Worm (Caenorhabditis elegans) whole organism, L1 larva: ENCODE results near the gene prp-3.
A peak's percentile ranks its signal among the peaks of the same experiment; 100 is the strongest.

Experiments
- C04F5.9 ChIP-seq: sonication (generic microtip); optimal IDR thresholded peaks from 2 replicates; lab custom pipeline; 2016; ENCODE audit warnings: missing genetic modification characterization, missing compliant biosample characterization
- Y116A8C.19 ChIP-seq: sonication (generic microtip); optimal IDR thresholded peaks from 2 replicates; lab custom pipeline; 2016; ENCODE audit warnings: missing compliant biosample characterization, missing genetic modification characterization, borderline replicate concordance
- aha-1 ChIP-seq: fragments of 150-350 bp; optimal IDR thresholded peaks from 2 replicates; lab custom pipeline; 2014; ENCODE audit warnings: missing biosample characterization, missing genetic modification characterization
- aly-2 ChIP-seq: fragments of 150-350 bp; optimal IDR thresholded peaks from 2 replicates; lab custom pipeline; 2014; ENCODE audit warnings: missing biosample characterization, missing genetic modification characterization
- ama-1 ChIP-seq: fragments of 150-350 bp; optimal IDR thresholded peaks from 2 replicates; lab custom pipeline; 2014
- blmp-1 ChIP-seq: fragments of 150-350 bp; optimal IDR thresholded peaks from 2 replicates; lab custom pipeline; 2014; ENCODE audit warnings: missing biosample characterization, missing genetic modification characterization
- ceh-8 ChIP-seq: fragments of 200-800 bp; sonication (Bioruptor generic); optimal IDR thresholded peaks from 2 replicates; lab custom pipeline; 2018; ENCODE audit warnings: mild to moderate bottlenecking, missing genetic modification characterization, moderate library complexity, missing compliant biosample characterization
- ceh-82 ChIP-seq, 3 experiments: fragments of 150-350 bp in 1 of 3; sonication (generic microtip) in 2 of 3; optimal IDR thresholded peaks; 2 replicates each; lab custom pipeline; 2014 to 2017; ENCODE audit warnings: missing biosample characterization in 3 of 3, missing genetic modification characterization in 3 of 3
- ceh-88 ChIP-seq: fragments of 200-800 bp; sonication (Bioruptor generic); IDR thresholded peaks from 2 replicates; pipeline ENCODE4 v1.3.6; 2022; ENCODE audit warnings: missing genetic modification characterization, missing compliant biosample characterization
- dpl-1 ChIP-seq, 3 experiments: fragments of 150-350 bp in 2 of 3; sonication (generic microtip) in 1 of 3; optimal IDR thresholded peaks; 2 replicates each; lab custom pipeline; 2014 to 2017; ENCODE audit warnings: missing biosample characterization in 3 of 3, missing genetic modification characterization in 3 of 3, missing genetic modification reagents in 3 of 3
- efl-3 ChIP-seq: fragments of 200-800 bp; sonication (Bioruptor generic); optimal IDR thresholded peaks from 2 replicates; lab custom pipeline; 2018; ENCODE audit warnings: mild to moderate bottlenecking, missing genetic modification characterization, missing compliant biosample characterization
- egl-13 ChIP-seq: sonication (generic microtip); optimal IDR thresholded peaks from 2 replicates; lab custom pipeline; 2016; ENCODE audit warnings: missing genotype, missing genetic modification reagents, missing genetic modification characterization, missing compliant biosample characterization
- egl-27 ChIP-seq, 2 experiments: fragments of 150-350 bp in 1 of 2; sonication (generic microtip); optimal IDR thresholded peaks; 3 replicates each; lab custom pipeline; 2017 to 2018; ENCODE audit warnings: missing biosample characterization in 2 of 2, missing genetic modification characterization in 2 of 2, missing genetic modification reagents in 2 of 2
- elt-2 ChIP-seq: sonication (generic microtip); optimal IDR thresholded peaks from 2 replicates; lab custom pipeline; 2016; ENCODE audit warnings: missing genetic modification characterization, mild to moderate bottlenecking, inconsistent platforms, missing compliant biosample characterization, missing genetic modification reagents
- ets-5 ChIP-seq: fragments of 200-800 bp; sonication (Bioruptor generic); IDR thresholded peaks from 2 replicates; pipeline ENCODE4 v1.3.6; 2022; ENCODE audit warnings: missing genetic modification characterization, missing compliant biosample characterization
- fkh-4 ChIP-seq: sonication (generic microtip); optimal IDR thresholded peaks from 2 replicates; lab custom pipeline; 2016; ENCODE audit warnings: missing compliant biosample characterization, missing genetic modification characterization, borderline replicate concordance
- fkh-8 ChIP-seq: sonication (generic microtip); optimal IDR thresholded peaks from 2 replicates; lab custom pipeline; 2016; ENCODE audit warnings: mild to moderate bottlenecking, missing genetic modification characterization, missing compliant biosample characterization
- fos-1 ChIP-seq: fragments of 150-350 bp; optimal IDR thresholded peaks from 2 replicates; lab custom pipeline; 2014; ENCODE audit warnings: missing biosample characterization, missing genetic modification characterization
- grh-1 ChIP-seq: fragments of 200-800 bp; sonication (Bioruptor generic); IDR thresholded peaks from 2 replicates; pipeline ENCODE4 v1.3.6; 2022; ENCODE audit warnings: missing genetic modification reagents, missing genetic modification characterization, missing compliant biosample characterization
- hlh-4 ChIP-seq: sonication (generic microtip); optimal IDR thresholded peaks from 2 replicates; lab custom pipeline; 2016; ENCODE audit warnings: mild to moderate bottlenecking, missing genetic modification characterization, missing compliant biosample characterization
- hpl-2 ChIP-seq: fragments of 150-350 bp; optimal IDR thresholded peaks from 2 replicates; lab custom pipeline; 2014; ENCODE audit warnings: missing biosample characterization, missing genetic modification reagents, missing genetic modification characterization
- irx-1 ChIP-seq: sonication (generic microtip); optimal IDR thresholded peaks from 2 replicates; lab custom pipeline; 2016; ENCODE audit warnings: missing genetic modification characterization, missing compliant biosample characterization
- jun-1 ChIP-seq: fragments of 150-350 bp; optimal IDR thresholded peaks from 2 replicates; lab custom pipeline; 2014; ENCODE audit warnings: missing biosample characterization, missing genetic modification reagents, missing genetic modification characterization
- lin-14 ChIP-seq: fragments of 200-800 bp; sonication (Bioruptor generic); optimal IDR thresholded peaks from 2 replicates; lab custom pipeline; 2018; ENCODE audit warnings: mild to moderate bottlenecking, missing genetic modification characterization, moderate library complexity, missing compliant biosample characterization
- lin-35 ChIP-seq, 2 experiments: fragments of 150-350 bp; optimal IDR thresholded peaks; 2 replicates each; lab custom pipeline; 2014; ENCODE audit warnings: missing biosample characterization in 2 of 2, missing genetic modification characterization in 2 of 2, missing genetic modification reagents in 2 of 2
- lin-39 ChIP-seq: fragments of 150-350 bp; optimal IDR thresholded peaks from 2 replicates; lab custom pipeline; 2014; ENCODE audit warnings: missing biosample characterization, missing genetic modification reagents, missing genetic modification characterization
- lir-3 ChIP-seq: sonication (generic microtip); optimal IDR thresholded peaks from 2 replicates; lab custom pipeline; 2016; ENCODE audit warnings: mild to moderate bottlenecking, missing genetic modification characterization, moderate library complexity, missing compliant biosample characterization; ENCODE audit not compliant: poor library complexity
- mab-9 ChIP-seq: fragments of 200-800 bp; sonication (Bioruptor generic); IDR thresholded peaks from 2 replicates; pipeline ENCODE4 v1.3.6; 2022; ENCODE audit warnings: missing genetic modification reagents, missing genetic modification characterization, missing compliant biosample characterization
- mdl-1 ChIP-seq, 2 experiments: fragments of 150-350 bp; optimal IDR thresholded peaks; 2 replicates each; lab custom pipeline; 2014 to 2017; ENCODE audit warnings: missing biosample characterization in 2 of 2, missing genetic modification characterization in 2 of 2, inconsistent platforms in 1 of 2
- mef-2 ChIP-seq: fragments of 150-350 bp; optimal IDR thresholded peaks from 2 replicates; lab custom pipeline; 2014; ENCODE audit warnings: missing biosample characterization, missing genetic modification characterization
- nhr-19 ChIP-seq: fragments of 200-800 bp; sonication (Bioruptor generic); conservative IDR thresholded peaks from 2 replicates; pipeline ENCODE4 v1.3.6; 2022; ENCODE audit warnings: missing genetic modification characterization, missing compliant biosample characterization
- nhr-28 ChIP-seq: fragments of 150-350 bp; optimal IDR thresholded peaks from 2 replicates; lab custom pipeline; 2014; ENCODE audit warnings: missing biosample characterization, missing genetic modification characterization
- nhr-71 ChIP-seq: sonication (generic microtip); optimal IDR thresholded peaks from 2 replicates; lab custom pipeline; 2016; ENCODE audit warnings: mild to moderate bottlenecking, missing genetic modification characterization, moderate library complexity, missing compliant biosample characterization
- nhr-77 ChIP-seq: fragments of 150-350 bp; optimal IDR thresholded peaks from 2 replicates; lab custom pipeline; 2014; ENCODE audit warnings: missing biosample characterization, missing genetic modification characterization
- nhr-84 ChIP-seq: sonication (generic microtip); optimal IDR thresholded peaks from 2 replicates; lab custom pipeline; 2017; ENCODE audit warnings: missing biosample characterization, missing genetic modification characterization
- nhr-90 ChIP-seq: sonication (generic microtip); optimal IDR thresholded peaks from 2 replicates; lab custom pipeline; 2016; ENCODE audit warnings: mild to moderate bottlenecking, missing genetic modification characterization, missing compliant biosample characterization; ENCODE audit not compliant: poor library complexity
- pag-3 ChIP-seq: sonication (generic microtip); optimal IDR thresholded peaks from 2 replicates; lab custom pipeline; 2017; ENCODE audit warnings: missing genetic modification characterization, mild to moderate bottlenecking, missing compliant biosample characterization, antibody characterized with exemption, borderline replicate concordance; ENCODE audit not compliant: insufficient read depth
- pax-3 ChIP-seq: fragments of 200-800 bp; sonication (Bioruptor generic); optimal IDR thresholded peaks from 2 replicates; lab custom pipeline; 2018; ENCODE audit warnings: mild to moderate bottlenecking, missing genetic modification characterization, moderate library complexity, missing compliant biosample characterization
- skn-1 ChIP-seq: fragments of 150-350 bp; optimal IDR thresholded peaks from 2 replicates; lab custom pipeline; 2014; ENCODE audit warnings: missing biosample characterization, missing genetic modification characterization
- snpc-4 ChIP-seq: fragments of 150-350 bp; optimal IDR thresholded peaks from 2 replicates; lab custom pipeline; 2014; ENCODE audit warnings: missing biosample characterization, missing genetic modification characterization
- snu-23 ChIP-seq: sonication (generic microtip); optimal IDR thresholded peaks from 2 replicates; lab custom pipeline; 2016; ENCODE audit warnings: missing genetic modification characterization, missing compliant biosample characterization
- sox-4 ChIP-seq: sonication (generic microtip); optimal IDR thresholded peaks from 2 replicates; lab custom pipeline; 2016; ENCODE audit warnings: missing genetic modification characterization, missing compliant biosample characterization
- sup-37 ChIP-seq: fragments of 200-800 bp; sonication (Bioruptor generic); optimal IDR thresholded peaks from 2 replicates; lab custom pipeline; 2018; ENCODE audit warnings: mild to moderate bottlenecking, missing genetic modification characterization, missing compliant biosample characterization
- swsn-7 ChIP-seq: sonication (generic microtip); optimal IDR thresholded peaks from 2 replicates; lab custom pipeline; 2016; ENCODE audit warnings: missing genetic modification characterization, missing compliant biosample characterization
- tbx-2 ChIP-seq: sonication (generic microtip); optimal IDR thresholded peaks from 2 replicates; lab custom pipeline; 2016; ENCODE audit warnings: missing genetic modification characterization, missing compliant biosample characterization
- tlp-1 ChIP-seq: fragments of 150-350 bp; optimal IDR thresholded peaks from 2 replicates; lab custom pipeline; 2014; ENCODE audit warnings: missing biosample characterization, missing genetic modification characterization
- unc-130 ChIP-seq: fragments of 150-350 bp; optimal IDR thresholded peaks from 2 replicates; lab custom pipeline; 2017; ENCODE audit warnings: missing biosample characterization, missing genetic modification characterization, inconsistent platforms
- unc-98 ChIP-seq: fragments of 200-800 bp; sonication (Bioruptor generic); IDR thresholded peaks from 2 replicates; pipeline ENCODE4 v1.3.6; 2022; ENCODE audit warnings: missing genetic modification characterization, missing compliant biosample characterization
- xbp-1 ChIP-seq: sonication (generic microtip); optimal IDR thresholded peaks from 2 replicates; lab custom pipeline; 2016; ENCODE audit warnings: missing genetic modification characterization, missing compliant biosample characterization
- zag-1 ChIP-seq: fragments of 150-350 bp; optimal IDR thresholded peaks from 2 replicates; lab custom pipeline; 2014; ENCODE audit warnings: missing biosample characterization, missing genetic modification characterization
- ztf-4 ChIP-seq: fragments of 150-350 bp; optimal IDR thresholded peaks from 2 replicates; lab custom pipeline; 2014; ENCODE audit warnings: missing biosample characterization, missing genetic modification characterization

Gene prp-3

DNA sequence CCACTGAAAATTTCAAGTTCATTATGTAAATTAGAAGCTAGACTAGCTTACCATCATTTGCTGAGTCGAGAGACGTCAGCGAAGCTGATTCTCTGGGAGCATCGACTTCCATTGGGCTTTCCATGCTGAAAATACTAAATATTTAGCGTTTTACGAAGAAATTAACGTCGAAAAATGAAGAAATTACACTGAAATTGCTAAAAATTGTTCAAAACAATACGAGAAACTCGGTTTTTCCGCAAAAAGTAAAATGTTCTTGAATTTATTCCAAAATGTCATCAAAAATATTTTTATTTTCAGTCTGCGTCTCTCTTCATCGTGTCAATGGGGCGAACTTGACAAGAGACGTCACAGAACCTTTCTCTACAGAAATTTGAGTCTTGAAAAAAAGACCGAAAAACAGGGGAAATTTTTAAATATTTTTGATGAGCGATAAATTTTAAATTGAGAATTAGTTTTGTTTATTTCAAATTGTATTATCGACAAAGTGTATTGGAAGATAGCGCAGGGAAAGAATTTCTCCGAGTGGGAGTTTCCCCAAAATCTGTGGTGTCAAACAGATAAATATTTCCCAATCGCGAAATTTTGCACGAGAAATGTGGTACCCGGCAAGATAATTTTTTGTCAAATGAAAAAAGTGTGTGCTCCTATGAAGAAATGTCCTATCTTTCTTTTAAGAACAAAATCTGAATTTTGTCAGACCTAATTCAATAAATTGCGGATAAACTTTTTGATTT lies 32.8 kb upstream of the prp-3 start, which contains the start of gene ecps-1 (continued):
- TF ChIP-seq mef-2 (tag; lab: Kevin White, UChicago) (no peak), aha-1 (tag; lab: Kevin White, UChicago) (no peak), unc-98 (GFP tag; lab: Robert Waterston, UW) (peak; percentile 96), zag-1 (no peak), efl-3 (GFP tag; lab: Kevin White, UChicago) (no peak), mdl-1 (tag; optimal IDR thresholded peaks at IDR 0.05; lab: Kevin White, UChicago) (peak in 1 of 2 experiments; percentile 47), nhr-28 (no peak), ama-1 (lab: Kevin White, UChicago) (no peak), snpc-4 (tag; lab: Kevin White, UChicago) (peak; percentile 50), xbp-1 (peak; percentile 92), Y116A8C.19 (tag; lab: Kevin White, UChicago) (peak; percentile 21), sup-37 (peak; percentile 50), nhr-19 (GFP tag; lab: Robert Waterston, UW) (peak; percentile 89), pax-3 (peak; percentile 93), C04F5.9 (peak; percentile 81), lin-35 (GFP tag; optimal IDR thresholded peaks at IDR 0.05; lab: Kevin White, UChicago) (peak; percentile 81 to 90), ceh-8 (GFP tag; lab: Kevin White, UChicago) (peak; percentile 76), tbx-2 (tag; lab: Kevin White, UChicago) (peak; percentile 92), nhr-71 (tag; lab: Kevin White, UChicago) (peak; percentile 96), lin-14 (GFP tag; lab: Kevin White, UChicago) (peak; percentile 95), mab-9 (GFP tag; lab: Robert Waterston, UW) (peak; percentile 82), hlh-4 (tag; lab: Kevin White, UChicago) (no peak), dpl-1 (GFP tag; optimal IDR thresholded peaks at IDR 0.05; lab: Kevin White, UChicago) (peak; percentile 72 to 84 (median 83)), nhr-84 (tag; lab: Kevin White, UChicago) (no peak), ceh-88 (GFP tag; lab: Robert Waterston, UW) (peak; percentile 90), fkh-4 (tag; lab: Kevin White, UChicago) (peak; percentile 76), nhr-90 (tag; lab: Kevin White, UChicago) (peak; percentile 96), irx-1 (peak; percentile 76), swsn-7 (tag; lab: Kevin White, UChicago) (peak; percentile 91), lir-3 (tag; lab: Kevin White, UChicago) (peak; percentile 95), nhr-77 (tag; lab: Kevin White, UChicago) (peak; percentile 79), jun-1 (tag; lab: Kevin White, UChicago) (peak; percentile 81), egl-13 (tag; lab: Kevin White, UChicago) (peak; percentile 81), aly-2 (tag; lab: Kevin White, UChicago) (peak; percentile 89), snu-23 (GFP tag; lab: Kevin White, UChicago) (peak; percentile 94), tlp-1 (tag; lab: Kevin White, UChicago) (no peak), blmp-1 (no peak), fkh-8 (tag; lab: Kevin White, UChicago) (peak; percentile 95), sox-4 (tag; lab: Kevin White, UChicago) (peak; percentile 91), egl-27 (tag; optimal IDR thresholded peaks at IDR 0.05; lab: Kevin White, UChicago) (peak in 1 of 2 experiments; percentile 22), unc-130 (peak; percentile 0), ztf-4 (tag; lab: Kevin White, UChicago) (peak; percentile 51), skn-1 (tag; lab: Kevin White, UChicago) (peak; percentile 98), ceh-82 (tag; optimal IDR thresholded peaks at IDR 0.05; lab: Kevin White, UChicago) (peak; percentile 80 to 92 (median 90)), fos-1 (tag; lab: Kevin White, UChicago) (peak; percentile 88), lin-39 (tag; lab: Kevin White, UChicago) (peak; percentile 83), hpl-2 (GFP tag; lab: Kevin White, UChicago) (peak; percentile 86), grh-1 (GFP tag; lab: Robert Waterston, UW) (peak; percentile 61; the same call in 1 of the 2 replicates), elt-2 (peak; percentile 61), pag-3 (tag; lab: Kevin White, UChicago) (no peak), ets-5 (GFP tag; lab: Robert Waterston, UW) (no peak)
